Worm (Caenorhabditis elegans) whole organism, L4/young adult: Measurements from ENCODE around the gene kin-16.
"Not testable (repeated sequence)": the region's sequence is repeated elsewhere in the genome, so short reads cannot be mapped to it uniquely, and the experiment has no call there.

Source experiments
- W03F9.2 ChIP-seq: fragments of 150-350 bp; optimal IDR thresholded peaks from 2 replicates; lab custom pipeline; 2014; ENCODE audit warnings: missing biosample characterization, missing genetic modification characterization
- dao-5 ChIP-seq: sonication (generic microtip); optimal IDR thresholded peaks from 2 replicates; lab custom pipeline; 2016; ENCODE audit warnings: missing genotype, missing genetic modification characterization, moderate library complexity, missing compliant biosample characterization
- him-1 ChIP-seq: sonication (generic microtip); optimal IDR thresholded peaks from 2 replicates; lab custom pipeline; 2016; ENCODE audit warnings: missing genotype, missing genetic modification reagents, missing genetic modification characterization, missing compliant biosample characterization

Gene kin-16

ce11 chrII:9454304-9454703, 18.4 kb upstream of the kin-16 start, which contains the start of gene chil-19:
Gene chil-19 (minus strand): TSS chrII:9454404.
- no peak for TF ChIP-seq W03F9.2
- no peak for TF ChIP-seq him-1
- no peak for TF ChIP-seq dao-5

- TF ChIP-seq W03F9.2, dao-5, him-1: not testable (repeated sequence)
Observed at ce11 chrII:9452172-9452571, 16.3 kb upstream of the kin-16 start, which contains the start of gene R09D1.12. Gene R09D1.12 (minus strand): TSS chrII:9452272.

ce11 chrII:9447965-9448364, 12.1 kb upstream of the kin-16 start, which contains the start of gene chil-18:
Gene chil-18 (plus strand): TSS chrII:9448265.
- no peak for TF ChIP-seq dao-5
- no peak for TF ChIP-seq him-1
- TF ChIP-seq W03F9.2 = no peak

- no peak for TF ChIP-seq dao-5
- TF ChIP-seq him-1 = no peak
- no peak for TF ChIP-seq W03F9.2
Observed at ce11 chrII:9445368-9445767, 9.5 kb upstream of the kin-16 start, which contains the start of gene R09D1.13. Gene R09D1.13 (minus strand): TSS chrII:9445468.

ce11 chrII:9443522-9443921, 7.6 kb upstream of the kin-16 start, which contains the start of gene chil-15:
Gene chil-15 (minus strand): TSS chrII:9443622.
- no peak for TF ChIP-seq dao-5
- TF ChIP-seq him-1 = no peak
- no peak for TF ChIP-seq W03F9.2

- TF ChIP-seq dao-5 = no peak
- TF ChIP-seq W03F9.2 = no peak
- TF ChIP-seq him-1 = no peak
Observed at ce11 chrII:9441838-9442237, 5.9 kb upstream of the kin-16 start, which contains the start of gene chil-16. Gene chil-16 (minus strand): TSS chrII:9441938.

ce11 chrII:9440060-9440459, 4.2 kb upstream of the kin-16 start, which contains the start of gene chil-17:
Gene chil-17 (minus strand): TSS chrII:9440160.
- no peak for TF ChIP-seq W03F9.2
- TF ChIP-seq him-1 = no peak
- TF ChIP-seq dao-5 = no peak

- TF ChIP-seq him-1 (no peak), W03F9.2 (no peak), dao-5 (no peak)
Observed at ce11 chrII:9438853-9439252, 2.9 kb upstream of the kin-16 start.

ce11 chrII:9438227-9438626, 2.3 kb upstream of the kin-16 start, which contains the start of gene chil-13:
Gene chil-13 (minus strand): TSS chrII:9438327.
- TF ChIP-seq him-1 (no peak), W03F9.2 (no peak), dao-5 (no peak)

- TF ChIP-seq W03F9.2 (no peak), him-1 (no peak), dao-5 (no peak)
Observed at ce11 chrII:9433609-9434008, 2.3 kb downstream of the kin-16 start, which contains the start of gene kin-15. Gene kin-15 (minus strand): TSS chrII:9433709.

- TF ChIP-seq W03F9.2 = no peak
Observed at ce11 chrII:9431119-9431518, 4.8 kb downstream of the kin-16 start.

- TF ChIP-seq W03F9.2 (no peak), dao-5 (no peak), him-1 (no peak)
Observed at ce11 chrII:9427644-9428043, 8.3 kb downstream of the kin-16 start, which contains the start of gene M176.5. Gene M176.5 (minus strand): TSS chrII:9427744.

- TF ChIP-seq dao-5 = no peak
Observed at ce11 chrII:9426076-9426475, 9.8 kb downstream of the kin-16 start, which contains the start of gene M176.10. Gene M176.10 (minus strand): TSS chrII:9426176.

ce11 chrII:9421969-9422368, 13.9 kb downstream of the kin-16 start, which contains the start of gene M176.11:
Gene M176.11 (plus strand): TSS chrII:9422269.
- TF ChIP-seq dao-5 = no peak

- TF ChIP-seq W03F9.2 = no peak
- no peak for TF ChIP-seq him-1
- no peak for TF ChIP-seq dao-5
Observed at ce11 chrII:9418843-9419532, 16.9 kb downstream of the kin-16 start.

- no peak for TF ChIP-seq dao-5
- TF ChIP-seq him-1 = no peak
- no peak for TF ChIP-seq W03F9.2
Observed at ce11 chrII:9418065-9418567, 17.8 kb downstream of the kin-16 start, which contains the start of the genes M176.4 and M176.16. Gene M176.4 (plus strand): TSS chrII:9418365. Gene M176.16 (plus strand): TSS chrII:9418517.
